Fruit fly (Drosophila melanogaster) whole organism, prepupa: ENCODE measurements around the gene CG32264.
A peak's percentile ranks its signal among the peaks of the same experiment; 100 is the strongest.

Experiments
- CG10631 ChIP-seq: fragments of 200-800 bp; sonication (Bioruptor generic); optimal IDR thresholded peaks from 2 replicates; lab custom pipeline; 2016; ENCODE audit warnings: missing biosample characterization, missing genetic modification characterization
- CG10669 ChIP-seq: fragments of 200-800 bp; sonication (Bioruptor generic); optimal IDR thresholded peaks from 3 replicates; lab custom pipeline; 2018; ENCODE audit warnings: missing biosample characterization, mild to moderate bottlenecking, missing genetic modification characterization, moderate library complexity
- CG11762 ChIP-seq: fragments of 200-800 bp; sonication (Bioruptor generic); optimal IDR thresholded peaks from 3 replicates; lab custom pipeline; 2016; ENCODE audit warnings: missing biosample characterization, missing genetic modification characterization; ENCODE audit not compliant: insufficient read depth
- CG15336 ChIP-seq: fragments of 200-800 bp; sonication (Bioruptor generic); IDR thresholded peaks from 2 replicates; pipeline ENCODE4 v1.3.6; 2022; ENCODE audit warnings: missing biosample characterization, missing genetic modification characterization
- CG16779 ChIP-seq: fragments of 200-800 bp; sonication (Bioruptor generic); optimal IDR thresholded peaks from 3 replicates; lab custom pipeline; 2017; ENCODE audit warnings: missing biosample characterization, mild to moderate bottlenecking, missing genetic modification characterization
- CG3032 ChIP-seq: fragments of 200-800 bp; optimal IDR thresholded peaks from 2 replicates; lab custom pipeline; 2019; ENCODE audit warnings: missing biosample characterization, mild to moderate bottlenecking, missing genetic modification characterization, moderate library complexity
- CG31627 ChIP-seq: fragments of 200-800 bp; sonication (Bioruptor generic); optimal IDR thresholded peaks from 3 replicates; lab custom pipeline; 2016; ENCODE audit warnings: missing biosample characterization, missing genetic modification characterization
- CG34406 ChIP-seq: fragments of 200-800 bp; sonication (Bioruptor generic); optimal IDR thresholded peaks from 3 replicates; lab custom pipeline; 2016; ENCODE audit warnings: missing biosample characterization, missing genetic modification characterization
- CG3919 ChIP-seq: fragments of 200-800 bp; sonication (Bioruptor generic); optimal IDR thresholded peaks from 3 replicates; lab custom pipeline; 2016; ENCODE audit warnings: missing biosample characterization, missing genetic modification characterization
- CG6163 ChIP-seq: fragments of 200-800 bp; sonication (Bioruptor generic); IDR thresholded peaks from 3 replicates; pipeline ENCODE4 v1.3.6; 2022; ENCODE audit warnings: missing biosample characterization, missing genetic modification characterization
- CG6276 ChIP-seq: fragments of 200-800 bp; sonication (Bioruptor generic); optimal IDR thresholded peaks from 2 replicates; lab custom pipeline; 2017; ENCODE audit warnings: missing biosample characterization, mild to moderate bottlenecking, missing genetic modification characterization
- CG6792 ChIP-seq: fragments of 200-800 bp; sonication (Bioruptor generic); optimal IDR thresholded peaks from 3 replicates; lab custom pipeline; 2016; ENCODE audit warnings: missing biosample characterization, missing genetic modification characterization
- CG6808 ChIP-seq: fragments of 200-800 bp; sonication (Bioruptor generic); optimal IDR thresholded peaks from 3 replicates; lab custom pipeline; 2017; ENCODE audit warnings: missing biosample characterization, missing genetic modification characterization, mild to moderate bottlenecking, moderate library complexity, missing genetic modification reagents
- CG6854 ChIP-seq: fragments of 200-800 bp; sonication (Bioruptor generic); optimal IDR thresholded peaks from 2 replicates; lab custom pipeline; 2017; ENCODE audit warnings: missing biosample characterization, mild to moderate bottlenecking, missing genetic modification characterization
- CG7368 ChIP-seq: fragments of 200-800 bp; sonication (Bioruptor generic); optimal IDR thresholded peaks from 3 replicates; lab custom pipeline; 2016; ENCODE audit warnings: missing biosample characterization, missing genetic modification characterization
- CG8119 ChIP-seq: fragments of 200-800 bp; sonication (Bioruptor generic); IDR thresholded peaks from 3 replicates; pipeline ENCODE4 v1.3.6; 2022; ENCODE audit warnings: missing biosample characterization, missing genetic modification characterization
- CG8319 ChIP-seq: fragments of 200-800 bp; sonication (Bioruptor generic); optimal IDR thresholded peaks from 3 replicates; lab custom pipeline; 2016; ENCODE audit warnings: missing biosample characterization, missing genetic modification characterization
- CG8632 ChIP-seq: fragments of 200-800 bp; sonication (Bioruptor generic); optimal IDR thresholded peaks from 3 replicates; lab custom pipeline; 2016; ENCODE audit warnings: missing biosample characterization, missing genetic modification characterization
- Eip75B ChIP-seq: fragments of 200-800 bp; sonication (Bioruptor generic); optimal IDR thresholded peaks from 3 replicates; lab custom pipeline; 2016; ENCODE audit warnings: missing biosample characterization, missing genetic modification characterization
- Eip78C ChIP-seq: fragments of 200-800 bp; sonication (Bioruptor generic); peaks from one replicate; lab custom pipeline; 2016; ENCODE audit warnings: missing biosample characterization, missing genetic modification characterization
- Eip93F ChIP-seq: fragments of 200-800 bp; sonication (Bioruptor generic); optimal IDR thresholded peaks from 2 replicates; lab custom pipeline; 2016; ENCODE audit warnings: missing biosample characterization, mild to moderate bottlenecking, missing genetic modification characterization
- Ets96B ChIP-seq: fragments of 200-800 bp; optimal IDR thresholded peaks from 2 replicates; lab custom pipeline; 2019; ENCODE audit warnings: missing biosample characterization, mild to moderate bottlenecking, missing genetic modification characterization, moderate library complexity
- Hr38 ChIP-seq: sonication (Bioruptor generic); optimal IDR thresholded peaks from 2 replicates; lab custom pipeline; 2016; ENCODE audit warnings: missing biosample characterization, missing genetic modification characterization
- Hr39 ChIP-seq: fragments of 200-800 bp; sonication (Bioruptor generic); optimal IDR thresholded peaks from 2 replicates; lab custom pipeline; 2016; ENCODE audit warnings: missing biosample characterization, missing genetic modification characterization
- Hr4 ChIP-seq: fragments of 200-800 bp; sonication (Bioruptor generic); optimal IDR thresholded peaks from 3 replicates; lab custom pipeline; 2016; ENCODE audit warnings: missing biosample characterization, missing genetic modification characterization
- Lpt ChIP-seq: fragments of 200-800 bp; sonication (Bioruptor generic); optimal IDR thresholded peaks from 3 replicates; lab custom pipeline; 2016; ENCODE audit warnings: missing biosample characterization, missing genetic modification characterization
- OdsH ChIP-seq: fragments of 200-800 bp; sonication (Bioruptor generic); optimal IDR thresholded peaks from 3 replicates; lab custom pipeline; 2016; ENCODE audit warnings: missing biosample characterization, missing genetic modification characterization
- Smox ChIP-seq: fragments of 200-800 bp; sonication (Bioruptor generic); optimal IDR thresholded peaks from 3 replicates; lab custom pipeline; 2016; ENCODE audit warnings: missing biosample characterization, missing genetic modification characterization
- Sox102F ChIP-seq: fragments of 200-800 bp; sonication (Bioruptor generic); optimal IDR thresholded peaks from 2 replicates; lab custom pipeline; 2016; ENCODE audit warnings: missing biosample characterization, mild to moderate bottlenecking, missing genetic modification characterization
- Sox14 ChIP-seq: fragments of 200-800 bp; sonication (Bioruptor generic); optimal IDR thresholded peaks from 3 replicates; lab custom pipeline; 2016; ENCODE audit warnings: missing biosample characterization, missing genetic modification characterization
- Sox15 ChIP-seq: fragments of 200-800 bp; sonication (Bioruptor generic); optimal IDR thresholded peaks from 3 replicates; lab custom pipeline; 2016; ENCODE audit warnings: missing biosample characterization, missing genetic modification characterization
- achi ChIP-seq: fragments of 200-800 bp; sonication (Bioruptor generic); optimal IDR thresholded peaks from 3 replicates; lab custom pipeline; 2016; ENCODE audit warnings: missing biosample characterization, missing genetic modification characterization
- acj6 ChIP-seq: fragments of 200-800 bp; sonication (Bioruptor generic); optimal IDR thresholded peaks from 3 replicates; lab custom pipeline; 2016; ENCODE audit warnings: missing biosample characterization, missing genetic modification characterization
- cyc ChIP-seq: fragments of 200-800 bp; sonication (Bioruptor generic); optimal IDR thresholded peaks from 3 replicates; lab custom pipeline; 2016; ENCODE audit warnings: missing biosample characterization, missing genetic modification characterization
- dac ChIP-seq: fragments of 200-800 bp; sonication (Bioruptor generic); optimal IDR thresholded peaks from 2 replicates; lab custom pipeline; 2017; ENCODE audit warnings: missing biosample characterization, mild to moderate bottlenecking, missing genetic modification characterization
- eg ChIP-seq: fragments of 200-800 bp; sonication (Bioruptor generic); IDR thresholded peaks from 3 replicates; pipeline ENCODE4 v1.3.6; 2022; ENCODE audit warnings: missing biosample characterization, missing genetic modification characterization
- fd59A ChIP-seq: fragments of 200-800 bp; sonication (Bioruptor generic); optimal IDR thresholded peaks from 2 replicates; lab custom pipeline; 2017; ENCODE audit warnings: missing biosample characterization, mild to moderate bottlenecking, missing genetic modification characterization, missing genetic modification reagents
- fd85E ChIP-seq: fragments of 200-800 bp; sonication (Bioruptor generic); optimal IDR thresholded peaks from 3 replicates; lab custom pipeline; 2016; ENCODE audit warnings: missing biosample characterization, missing genetic modification characterization
- fkh ChIP-seq: fragments of 200-800 bp; sonication (Bioruptor generic); optimal IDR thresholded peaks from 3 replicates; lab custom pipeline; 2017; ENCODE audit warnings: missing biosample characterization, mild to moderate bottlenecking, missing genetic modification characterization, moderate library complexity
- lz ChIP-seq: fragments of 200-800 bp; sonication (Bioruptor generic); optimal IDR thresholded peaks from 3 replicates; lab custom pipeline; 2016; ENCODE audit warnings: missing biosample characterization, missing genetic modification characterization
- net ChIP-seq: fragments of 200-800 bp; sonication (Bioruptor generic); optimal IDR thresholded peaks from 3 replicates; lab custom pipeline; 2016; ENCODE audit warnings: missing biosample characterization, missing genetic modification characterization
- pdm3 ChIP-seq: fragments of 200-800 bp; sonication (Bioruptor generic); optimal IDR thresholded peaks from 3 replicates; lab custom pipeline; 2016; ENCODE audit warnings: missing biosample characterization, missing genetic modification characterization
- spab ChIP-seq: fragments of 200-800 bp; sonication (Bioruptor generic); optimal IDR thresholded peaks from 2 replicates; lab custom pipeline; 2017; ENCODE audit warnings: missing biosample characterization, mild to moderate bottlenecking, missing genetic modification characterization, missing genetic modification reagents
- svp ChIP-seq: fragments of 200-800 bp; sonication (Bioruptor generic); peaks from one replicate; lab custom pipeline; 2016; ENCODE audit warnings: missing biosample characterization, missing genetic modification characterization
- topi ChIP-seq: fragments of 200-800 bp; sonication (Bioruptor generic); optimal IDR thresholded peaks from 3 replicates; lab custom pipeline; 2016; ENCODE audit warnings: missing biosample characterization, missing genetic modification characterization

CG32264 gene

dm6 chr3L:3826541-3826940, 20.3 kb upstream of the CG32264 start (continued):
- TF ChIP-seq Sox15 (GFP tag; lab: Kevin White, UChicago) (peak; percentile 14), Eip93F (GFP tag; lab: Kevin White, UChicago) (no peak), fd59A (GFP tag; lab: Kevin White, UChicago) (peak; percentile 45), CG10669 (GFP tag; lab: Kevin White, UChicago) (no peak), dac (GFP tag; lab: Kevin White, UChicago) (no peak), fd85E (GFP tag; lab: Kevin White, UChicago) (no peak)
- TF ChIP-seq, all 60 proteins: peak for 20

dm6 chr3L:3825884-3826283, 19.6 kb upstream of the CG32264 start:
- TF ChIP-seq CG10669 (GFP tag; lab: Kevin White, UChicago), result no peak
- TF ChIP-seq CG6276, result peak; percentile 16
- peak; percentile 54 for TF ChIP-seq Eip78C (GFP tag; lab: Kevin White, UChicago)

- TF ChIP-seq Eip75B (GFP tag; lab: Kevin White, UChicago), result no peak
These were observed 19.2 kb upstream of the CG32264 start for dm6 chr3L:3825485-3825813.

- TF ChIP-seq CG8119 (GFP tag; lab: Robert Waterston, UW) (peak; percentile 65), eg (GFP tag; lab: Robert Waterston, UW) (no peak), Hr4 (GFP tag; lab: Kevin White, UChicago) (peak; percentile 65), CG15336 (GFP tag; lab: Robert Waterston, UW) (peak; percentile 45; the same call in 1 of the 2 replicates), CG6792 (GFP tag; lab: Kevin White, UChicago) (peak; percentile 48), dac (GFP tag; lab: Kevin White, UChicago) (no peak), CG7368 (no peak), CG6163 (GFP tag; lab: Robert Waterston, UW) (no peak), spab (GFP tag; lab: Kevin White, UChicago) (peak; percentile 58), Sox102F (GFP tag; lab: Kevin White, UChicago) (peak; percentile 20), CG6854 (GFP tag; lab: Kevin White, UChicago) (no peak), Sox14 (GFP tag; lab: Kevin White, UChicago) (no peak), Smox (peak; percentile 53), pdm3 (peak; percentile 66), acj6 (GFP tag; lab: Kevin White, UChicago) (peak; percentile 51), CG3919 (GFP tag; lab: Kevin White, UChicago) (peak; percentile 54), cyc (GFP tag; lab: Kevin White, UChicago) (peak; percentile 32), lz (GFP tag; lab: Kevin White, UChicago) (peak; percentile 36), Eip78C (GFP tag; lab: Kevin White, UChicago) (peak; percentile 85), Lpt (no peak), Ets96B (peak; percentile 63), CG3032 (tag; lab: Kevin White, UChicago) (peak; percentile 22), topi (GFP tag; lab: Kevin White, UChicago) (peak; percentile 53), fd85E (GFP tag; lab: Kevin White, UChicago) (no peak), svp (peak; percentile 67), CG11762 (GFP tag; lab: Kevin White, UChicago) (peak; percentile 41), Hr39 (GFP tag; lab: Kevin White, UChicago) (peak; percentile 2), CG6808 (GFP tag; lab: Kevin White, UChicago) (peak; percentile 50), achi (GFP tag; lab: Kevin White, UChicago) (peak; percentile 45), CG34406 (GFP tag; lab: Kevin White, UChicago) (peak; percentile 58), fkh (GFP tag; lab: Kevin White, UChicago) (no peak), net (peak; percentile 36), OdsH (GFP tag; lab: Kevin White, UChicago) (peak; percentile 64), CG31627 (GFP tag; lab: Kevin White, UChicago) (peak; percentile 25), Hr38 (GFP tag; lab: Kevin White, UChicago) (no peak), CG10669 (GFP tag; lab: Kevin White, UChicago) (peak; percentile 64), CG8319 (GFP tag; lab: Kevin White, UChicago) (no peak), Sox15 (GFP tag; lab: Kevin White, UChicago) (peak; percentile 13), fd59A (GFP tag; lab: Kevin White, UChicago) (peak; percentile 34), CG10631 (GFP tag; lab: Kevin White, UChicago) (peak; percentile 61), CG16779 (tag; lab: Kevin White, UChicago) (no peak), CG8632 (GFP tag; lab: Kevin White, UChicago) (peak; percentile 42)
These were observed 18.7 kb upstream of the CG32264 start, which contains the start of gene Rdh for dm6 chr3L:3824790-3825484. Gene Rdh, plus strand, starts transcription at chr3L:3825449.
